Worm (Caenorhabditis elegans) whole organism, young adult: ENCODE data around the gene R160.13.

ENCODE experiments used
- B0336.3 ChIP-seq: fragments of 200-800 bp; sonication (Bioruptor generic); IDR thresholded peaks from 2 replicates; pipeline ENCODE4 v1.3.6; 2022; ENCODE audit warnings: missing genetic modification characterization, missing compliant biosample characterization
- F10E7.11 ChIP-seq: sonication (generic microtip); optimal IDR thresholded peaks from 2 replicates; lab custom pipeline; 2017; ENCODE audit warnings: mild to moderate bottlenecking, missing genetic modification characterization, moderate library complexity, missing compliant biosample characterization
- F37B4.10 ChIP-seq: fragments of 200-800 bp; sonication (Bioruptor generic); IDR thresholded peaks from 2 replicates; pipeline ENCODE4 v1.3.6; 2022; ENCODE audit warnings: missing genetic modification characterization, missing compliant biosample characterization
- F39B2.1 ChIP-seq: fragments of 200-800 bp; sonication (Bioruptor generic); IDR thresholded peaks from 2 replicates; pipeline ENCODE4 v1.3.6; 2022; ENCODE audit warnings: missing genetic modification reagents, missing genetic modification characterization, missing compliant biosample characterization
- F52B5.7 ChIP-seq: sonication (generic microtip); optimal IDR thresholded peaks from 2 replicates; lab custom pipeline; 2016; ENCODE audit warnings: mild to moderate bottlenecking, missing genetic modification characterization, missing compliant biosample characterization
- F57C9.4 ChIP-seq: sonication (generic microtip); optimal IDR thresholded peaks from 2 replicates; lab custom pipeline; 2017; ENCODE audit warnings: mild to moderate bottlenecking, missing genetic modification characterization, missing compliant biosample characterization
- K12H6.12 ChIP-seq: fragments of 200-800 bp; sonication (Bioruptor generic); optimal IDR thresholded peaks from 2 replicates; lab custom pipeline; 2018; ENCODE audit warnings: mild to moderate bottlenecking, missing genetic modification characterization, missing compliant biosample characterization
- T07F8.4 ChIP-seq: sonication (generic microtip); optimal IDR thresholded peaks from 2 replicates; lab custom pipeline; 2016; ENCODE audit warnings: mild to moderate bottlenecking, missing genetic modification characterization, moderate library complexity, missing compliant biosample characterization
- ZK185.1 ChIP-seq: sonication (generic microtip); optimal IDR thresholded peaks from 2 replicates; lab custom pipeline; 2016; ENCODE audit warnings: mild to moderate bottlenecking, missing genetic modification characterization, missing compliant biosample characterization; ENCODE audit not compliant: poor library complexity, severe bottlenecking
- ama-1 ChIP-seq, 3 experiments: fragments of 150-350 bp in 1 of 3; sonication (generic microtip) in 2 of 3; optimal IDR thresholded peaks; 2 replicates each; lab custom pipeline; 2014 to 2018; ENCODE audit warnings: missing biosample characterization in 2 of 3, missing genetic modification characterization in 2 of 3, missing genetic modification reagents in 2 of 3
- atf-7 ChIP-seq: sonication (generic microtip); optimal IDR thresholded peaks from 2 replicates; lab custom pipeline; 2017; ENCODE audit warnings: mild to moderate bottlenecking, missing genetic modification characterization, missing compliant biosample characterization
- athp-1 ChIP-seq: sonication (generic microtip); optimal IDR thresholded peaks from 2 replicates; lab custom pipeline; 2017; ENCODE audit warnings: mild to moderate bottlenecking, missing genetic modification characterization, missing compliant biosample characterization
- cebp-1 ChIP-seq, 2 experiments: fragments of 200-800 bp in 1 of 2; sonication (Bioruptor generic) in 1 of 2; sonication (generic microtip) in 1 of 2; IDR thresholded peaks in 1 of 2; optimal IDR thresholded peaks in 1 of 2; 2 replicates each; pipeline versions ENCODE4 v1.3.6 to Lab custom; 2017 to 2022; ENCODE audit warnings: missing compliant biosample characterization in 2 of 2, missing genetic modification characterization in 2 of 2, mild to moderate bottlenecking in 1 of 2, missing genetic modification reagents in 1 of 2, moderate library complexity in 1 of 2
- ceh-100 ChIP-seq: fragments of 200-800 bp; sonication (Bioruptor generic); IDR thresholded peaks from 2 replicates; pipeline ENCODE4 v1.3.6; 2022; ENCODE audit warnings: missing genetic modification reagents, missing genetic modification characterization, missing compliant biosample characterization
- ceh-91 ChIP-seq: fragments of 200-800 bp; sonication (Bioruptor generic); IDR thresholded peaks from 2 replicates; pipeline ENCODE4 v1.3.6; 2022; ENCODE audit warnings: missing genetic modification reagents, missing genetic modification characterization, missing compliant biosample characterization
- dox-1 ChIP-seq: fragments of 200-800 bp; sonication (Bioruptor generic); IDR thresholded peaks from 2 replicates; pipeline ENCODE4 v1.3.6; 2022; ENCODE audit warnings: missing genetic modification reagents, missing genetic modification characterization, missing compliant biosample characterization
- dpff-1 ChIP-seq: sonication (generic microtip); optimal IDR thresholded peaks from 2 replicates; lab custom pipeline; 2017; ENCODE audit warnings: mild to moderate bottlenecking, missing genetic modification characterization, missing compliant biosample characterization
- egl-18 ChIP-seq: fragments of 200-800 bp; sonication (Bioruptor generic); IDR thresholded peaks from 2 replicates; pipeline ENCODE4 v1.3.6; 2022; ENCODE audit warnings: missing genetic modification reagents, missing genetic modification characterization, missing compliant biosample characterization
- ekl-4 ChIP-seq: fragments of 200-800 bp; sonication (Bioruptor generic); IDR thresholded peaks from 2 replicates; pipeline ENCODE4 v1.3.6; 2022; ENCODE audit warnings: missing genetic modification reagents, missing genetic modification characterization, missing compliant biosample characterization
- gei-17 ChIP-seq: fragments of 200-800 bp; sonication (Bioruptor generic); optimal IDR thresholded peaks from 2 replicates; lab custom pipeline; 2018; ENCODE audit warnings: mild to moderate bottlenecking, missing genetic modification characterization, missing compliant biosample characterization
- hlh-12 ChIP-seq: sonication (generic microtip); optimal IDR thresholded peaks from 2 replicates; lab custom pipeline; 2016; ENCODE audit warnings: missing genetic modification characterization, missing compliant biosample characterization
- let-526 ChIP-seq: fragments of 200-800 bp; sonication (Bioruptor generic); IDR thresholded peaks from 2 replicates; pipeline ENCODE4 v1.3.6; 2022; ENCODE audit warnings: missing genetic modification reagents, missing genetic modification characterization, missing compliant biosample characterization
- lin-35 ChIP-seq, 3 experiments: fragments of 150-350 bp in 2 of 3; sonication (generic microtip) in 1 of 3; optimal IDR thresholded peaks; 2 replicates each; lab custom pipeline; 2014 to 2018; ENCODE audit warnings: missing biosample characterization in 3 of 3, missing genetic modification characterization in 3 of 3, missing genetic modification reagents in 3 of 3
- lsy-27 ChIP-seq: sonication (generic microtip); optimal IDR thresholded peaks from 2 replicates; lab custom pipeline; 2017; ENCODE audit warnings: missing genetic modification characterization, mild to moderate bottlenecking, missing compliant biosample characterization, antibody characterized with exemption, missing genotype, borderline replicate concordance; ENCODE audit not compliant: insufficient read depth
- madf-6 ChIP-seq: fragments of 200-800 bp; sonication (Bioruptor generic); IDR thresholded peaks from 2 replicates; pipeline ENCODE4 v1.3.6; 2022; ENCODE audit warnings: missing genetic modification reagents, missing genetic modification characterization, missing compliant biosample characterization
- mes-4 ChIP-seq: sonication (generic microtip); optimal IDR thresholded peaks from 2 replicates; lab custom pipeline; 2016; ENCODE audit warnings: missing genotype, missing genetic modification characterization, missing compliant biosample characterization
- mxl-1 ChIP-seq: sonication (generic microtip); optimal IDR thresholded peaks from 2 replicates; lab custom pipeline; 2016; ENCODE audit warnings: missing genetic modification characterization, missing compliant biosample characterization
- nhr-80 ChIP-seq: sonication (generic microtip); optimal IDR thresholded peaks from 2 replicates; lab custom pipeline; 2016; ENCODE audit warnings: missing genetic modification characterization, missing compliant biosample characterization
- rpc-1 ChIP-seq, 2 experiments: fragments of 150-350 bp in 1 of 2; sonication (generic microtip) in 1 of 2; optimal IDR thresholded peaks; 2 replicates each; lab custom pipeline; 2014 to 2018; ENCODE audit warnings: missing biosample characterization in 1 of 2, missing genetic modification characterization in 1 of 2, missing genetic modification reagents in 1 of 2, missing genotype in 1 of 2
- snpc-1.3 ChIP-seq: sonication (generic microtip); optimal IDR thresholded peaks from 2 replicates; lab custom pipeline; 2017; ENCODE audit warnings: missing genetic modification characterization, mild to moderate bottlenecking, missing compliant biosample characterization, antibody characterized with exemption, moderate library complexity, missing genotype, missing genetic modification reagents; ENCODE audit not compliant: insufficient read depth
- tlf-1 ChIP-seq: fragments of 200-800 bp; sonication (Bioruptor generic); optimal IDR thresholded peaks from 2 replicates; lab custom pipeline; 2018; ENCODE audit warnings: mild to moderate bottlenecking, missing genetic modification characterization, missing compliant biosample characterization
- unc-62 ChIP-seq: fragments of 150-350 bp; optimal IDR thresholded peaks from 2 replicates; lab custom pipeline; 2014; ENCODE audit warnings: missing biosample characterization, missing genetic modification reagents, missing genetic modification characterization
- ztf-22 ChIP-seq: fragments of 200-800 bp; sonication (Bioruptor generic); optimal IDR thresholded peaks from 2 replicates; lab custom pipeline; 2018; ENCODE audit warnings: mild to moderate bottlenecking, missing genetic modification characterization, moderate library complexity, missing compliant biosample characterization

R160.13 gene

DNA sequence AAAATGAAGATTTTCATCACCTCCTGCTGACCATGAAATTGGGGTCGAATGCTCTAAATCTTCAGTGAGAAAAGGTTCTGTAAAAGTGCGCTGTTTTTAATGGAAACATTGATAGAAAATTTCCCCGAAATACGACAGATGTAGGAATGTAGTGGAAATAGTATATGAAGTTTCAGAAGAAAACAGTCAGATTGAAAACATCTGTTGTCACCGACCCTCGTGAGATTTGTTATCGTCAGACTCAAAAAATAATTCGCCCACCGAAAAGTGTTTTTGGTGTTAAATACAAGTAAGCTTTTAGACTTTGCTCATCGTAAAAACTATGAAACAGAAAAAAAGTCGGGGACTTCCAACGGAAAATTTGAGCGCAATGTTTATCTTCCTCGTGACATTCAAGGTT lies 6.4 kb downstream of the R160.13 start, which contains the start of gene F14H12.8:
Gene F14H12.8 (minus strand): TSS at position 101 of the 400 bp plus-strand sequence.
- TF ChIP-seq mxl-1 (tag; lab: Kevin White, UChicago) = no peak
- TF ChIP-seq let-526 (GFP tag; lab: Robert Waterston, UW) = no peak
- no peak for TF ChIP-seq F52B5.7 (tag; lab: Kevin White, UChicago)
- no peak for TF ChIP-seq B0336.3
- TF ChIP-seq hlh-12 (tag; lab: Kevin White, UChicago) = no peak
- TF ChIP-seq F10E7.11 (tag; lab: Kevin White, UChicago) = no peak
- TF ChIP-seq gei-17 (GFP tag; lab: Kevin White, UChicago) = no peak
- no peak for TF ChIP-seq lsy-27
- no peak for TF ChIP-seq ekl-4
- no peak for TF ChIP-seq ZK185.1 (tag; lab: Kevin White, UChicago)
- no peak for TF ChIP-seq dox-1
- no peak for TF ChIP-seq lin-35 (GFP tag; optimal IDR thresholded peaks at IDR 0.05; lab: Kevin White, UChicago)
- TF ChIP-seq, all 124 proteins: peak for 0

DNA sequence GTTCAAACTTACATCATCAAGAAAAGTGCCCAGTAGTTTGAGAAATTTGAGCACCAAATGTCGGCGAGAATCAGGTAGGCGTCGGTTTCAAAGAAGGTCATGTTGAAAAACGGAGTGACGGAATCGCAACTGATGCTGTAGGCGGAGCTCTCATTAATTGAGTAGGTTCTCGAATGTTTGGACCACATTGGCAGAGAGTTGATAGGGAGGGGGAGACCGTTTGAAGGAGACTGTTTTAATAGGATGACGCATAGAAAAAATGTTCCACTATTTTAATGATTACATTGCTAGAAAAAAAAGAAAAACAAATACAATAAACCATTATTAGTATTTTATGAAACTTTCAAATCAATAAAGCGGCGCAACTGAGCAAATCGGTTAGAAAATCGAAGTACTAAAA lies 8.1 kb downstream of the R160.13 start, which contains the start of gene F14H12.17:
Gene F14H12.17 (minus strand): TSS at position 101 of the 400 bp plus-strand sequence.
- TF ChIP-seq F57C9.4 (no peak), atf-7 (tag; lab: Kevin White, UChicago) (no peak), ama-1 (optimal IDR thresholded peaks at IDR 0.05; lab: Kevin White, UChicago) (no peak), ama-1 (GFP tag; optimal IDR thresholded peaks at IDR 0.05; lab: Kevin White, UChicago) (no peak)

DNA sequence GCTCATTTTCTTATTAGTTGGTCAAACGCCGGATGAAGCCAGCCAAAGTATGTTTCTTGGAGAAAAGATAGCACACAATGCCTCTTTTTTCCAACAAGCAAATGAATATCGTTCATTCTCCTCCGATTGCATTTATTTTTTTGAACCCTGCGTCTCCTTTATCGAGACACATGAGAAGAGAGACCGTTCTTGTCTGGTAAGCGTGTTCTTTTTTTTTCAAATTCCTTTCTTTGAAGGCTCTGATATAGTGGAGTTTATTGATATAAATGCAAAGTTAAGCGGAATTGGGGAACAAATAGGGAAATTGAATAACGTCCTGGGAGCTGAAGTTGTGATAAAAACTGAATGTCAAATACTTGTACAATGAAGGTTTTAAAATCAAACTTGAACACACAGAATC lies 8.8 kb downstream of the R160.13 start, which contains the start of gene F14H12.7:
Gene F14H12.7 (minus strand): TSS at position 101 of the 400 bp plus-strand sequence.
- TF ChIP-seq K12H6.12 (tag; lab: Kevin White, UChicago) = no peak
- no peak for TF ChIP-seq athp-1 (tag; lab: Kevin White, UChicago)
- no peak for TF ChIP-seq F37B4.10 (GFP tag; lab: Robert Waterston, UW)
- TF ChIP-seq atf-7 (tag; lab: Kevin White, UChicago) = no peak

DNA sequence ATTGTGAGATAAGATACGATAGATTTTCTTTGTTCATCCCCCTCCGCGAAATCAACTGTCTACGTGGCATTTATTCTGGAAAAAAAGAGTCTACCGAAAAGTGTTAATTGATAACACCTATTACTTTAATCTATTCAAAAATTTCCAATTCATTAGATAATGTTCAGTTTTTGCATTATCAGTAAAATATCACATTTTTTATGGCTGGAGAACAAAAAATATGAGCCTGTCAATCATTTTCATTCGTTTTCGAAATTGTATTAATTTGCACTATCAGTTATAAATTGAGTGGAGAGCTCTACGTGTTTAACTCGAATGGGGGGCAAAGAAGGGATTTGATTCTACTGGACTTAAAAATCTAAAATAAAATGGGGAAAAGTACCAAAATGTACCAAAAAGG lies 12.3 kb downstream of the R160.13 start:
- peak; percentile 58 for TF ChIP-seq nhr-80 (tag; lab: Kevin White, UChicago)
- TF ChIP-seq F39B2.1 (GFP tag; lab: Robert Waterston, UW) = no peak
- peak; percentile 8 for TF ChIP-seq unc-62

DNA sequence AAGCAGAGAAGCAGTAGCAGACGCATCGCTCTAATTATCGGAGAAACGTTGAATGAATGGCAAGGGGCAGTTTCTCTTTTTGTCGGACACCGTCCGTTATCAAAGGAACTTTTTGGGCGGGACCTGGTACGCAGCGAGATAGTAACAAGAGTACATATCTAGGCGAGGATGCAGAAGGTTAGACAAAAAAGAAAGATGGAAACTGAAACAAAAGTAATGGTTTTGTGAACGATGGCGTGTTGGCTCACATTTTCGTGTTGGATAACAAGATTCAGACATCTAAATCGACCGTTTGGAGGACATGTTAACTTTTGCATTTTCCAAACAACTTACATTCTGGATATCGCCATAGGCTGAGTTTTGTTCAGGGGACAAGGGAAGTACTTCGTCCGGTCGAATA lies 13.8 kb downstream of the R160.13 start, which contains the start of gene F14H12.6:
Gene F14H12.6 (minus strand): TSS at position 101 of the 400 bp plus-strand sequence.
- TF ChIP-seq snpc-1.3 (tag; lab: Kevin White, UChicago) (no peak), egl-18 (GFP tag; lab: Robert Waterston, UW) (no peak), mes-4 (tag; lab: Kevin White, UChicago) (no peak), ztf-22 (GFP tag; lab: Kevin White, UChicago) (no peak), cebp-1 (GFP tag; IDR thresholded peaks at IDR 0.05; lab: Robert Waterston, UW) (no peak), cebp-1 (tag; optimal IDR thresholded peaks at IDR 0.05; lab: Kevin White, UChicago) (no peak), dpff-1 (tag; lab: Kevin White, UChicago) (no peak), ceh-100 (no peak), madf-6 (GFP tag; lab: Robert Waterston, UW) (no peak), ceh-91 (no peak), T07F8.4 (tag; lab: Kevin White, UChicago) (no peak), tlf-1 (GFP tag; lab: Kevin White, UChicago) (no peak), athp-1 (tag; lab: Kevin White, UChicago) (no peak), rpc-1 (optimal IDR thresholded peaks at IDR 0.05; lab: Kevin White, UChicago) (no peak), rpc-1 (tag; optimal IDR thresholded peaks at IDR 0.05; lab: Kevin White, UChicago) (no peak)
